Worm (Caenorhabditis elegans): Measurements from ENCODE around the gene srm-3.

The srm-3 gene

ce11 chrIV:9673206-9673605 is 24.4 kb downstream of the srm-3 start:
- no peak for TF ChIP-seq nhr-129 (tag; optimal IDR thresholded peaks at IDR 0.05)
- TF ChIP-seq sma-9 (GFP tag; optimal IDR thresholded peaks at IDR 0.05): peak; percentile 32
- no peak for TF ChIP-seq sma-9 (tag; optimal IDR thresholded peaks at IDR 0.05)
- no peak for TF ChIP-seq zag-1 (tag; optimal IDR thresholded peaks at IDR 0.05)
- peak; percentile 81 for TF ChIP-seq blmp-1 (tag; optimal IDR thresholded peaks at IDR 0.05; ENCODE audit: insufficient read depth)
- no peak for TF ChIP-seq nhr-21 (tag; optimal IDR thresholded peaks at IDR 0.05)
- TF ChIP-seq dmd-4 (tag; optimal IDR thresholded peaks at IDR 0.05): no peak
- peak; percentile 41 for TF ChIP-seq nhr-25 (tag; optimal IDR thresholded peaks at IDR 0.05)
- TF ChIP-seq fos-1 (tag; optimal IDR thresholded peaks at IDR 0.05): no peak

DNA sequence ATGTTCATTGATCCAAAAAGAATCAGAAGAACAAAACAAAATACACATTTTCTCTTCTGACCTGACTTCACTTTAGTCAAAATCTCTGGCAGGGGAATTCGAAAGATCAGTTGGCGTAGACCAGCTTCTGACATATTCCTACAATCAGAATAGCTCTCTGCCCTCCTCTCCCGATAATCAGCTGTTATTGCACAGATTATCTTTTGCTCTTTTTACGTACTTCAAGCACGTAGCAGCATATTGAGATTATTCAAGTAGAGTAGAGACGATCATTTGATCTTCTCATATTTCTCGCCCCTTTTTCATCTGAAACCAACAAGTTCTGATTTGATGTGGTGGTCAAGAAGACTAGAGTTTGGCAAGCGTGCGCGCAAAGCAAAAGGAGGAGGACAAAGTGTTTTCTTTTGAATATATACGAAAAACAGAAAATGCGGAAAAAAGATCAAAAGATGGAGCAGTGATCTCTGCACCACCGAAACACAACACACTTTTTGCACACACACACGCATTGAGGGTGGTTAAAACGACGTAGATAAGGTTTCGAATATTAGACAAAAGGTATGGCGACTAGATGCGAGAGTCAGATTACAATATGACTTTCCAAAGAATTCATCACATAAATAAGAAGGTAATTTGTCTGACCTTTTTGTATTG is 25.0 kb downstream of the srm-3 start:
- no peak for TF ChIP-seq snpc-4 (tag; optimal IDR thresholded peaks at IDR 0.05)
- TF ChIP-seq mdl-1 (tag; optimal IDR thresholded peaks at IDR 0.05): peak in 1 of 2 experiments; percentile 30
- no peak for TF ChIP-seq lsy-2 (tag; optimal IDR thresholded peaks at IDR 0.05)
- TF ChIP-seq egl-27 (tag; optimal IDR thresholded peaks at IDR 0.05): no peak
- TF ChIP-seq alr-1 (tag; optimal IDR thresholded peaks at IDR 0.05): no peak
- TF ChIP-seq ceh-82 (tag; optimal IDR thresholded peaks at IDR 0.05): no peak
- no peak for TF ChIP-seq ama-1 (optimal IDR thresholded peaks at IDR 0.05)
- no peak for TF ChIP-seq nhr-77 (tag; optimal IDR thresholded peaks at IDR 0.05)
- no peak for TF ChIP-seq C34F6.9 (tag; optimal IDR thresholded peaks at IDR 0.05)
- TF ChIP-seq sma-9 (GFP tag; optimal IDR thresholded peaks at IDR 0.05): peak; percentile 60
- TF ChIP-seq sma-9 (tag; optimal IDR thresholded peaks at IDR 0.05): no peak
- no peak for TF ChIP-seq nhr-11 (tag; optimal IDR thresholded peaks at IDR 0.05)
- no peak for TF ChIP-seq lin-39 (tag; optimal IDR thresholded peaks at IDR 0.05)
- TF ChIP-seq fos-1 (tag; optimal IDR thresholded peaks at IDR 0.05): peak; percentile 25
- TF ChIP-seq ztf-1 (GFP tag; conservative IDR thresholded peaks at IDR 0.05): no peak
- TF ChIP-seq lin-13 (GFP tag; optimal IDR thresholded peaks at IDR 0.05): no peak
- no peak for TF ChIP-seq nhr-12 (tag; optimal IDR thresholded peaks at IDR 0.05)
- no peak for TF ChIP-seq peb-1 (tag; optimal IDR thresholded peaks at IDR 0.05)
- no peak for TF ChIP-seq Y55F3AM.14 (GFP tag; optimal IDR thresholded peaks at IDR 0.05)
- TF ChIP-seq sma-3 (GFP tag; optimal IDR thresholded peaks at IDR 0.05): no peak
- no peak for TF ChIP-seq mab-5 (tag; optimal IDR thresholded peaks at IDR 0.05)
- TF ChIP-seq nhr-10 (tag; optimal IDR thresholded peaks at IDR 0.05): no peak
- TF ChIP-seq nhr-129 (tag; optimal IDR thresholded peaks at IDR 0.05): no peak
- TF ChIP-seq elt-1 (tag; optimal IDR thresholded peaks at IDR 0.05): peak; percentile 48
- no peak for TF ChIP-seq F13H6.1 (tag; optimal IDR thresholded peaks at IDR 0.05)
- TF ChIP-seq crh-2 (tag; optimal IDR thresholded peaks at IDR 0.05): peak; percentile 71
- TF ChIP-seq blmp-1 (tag; optimal IDR thresholded peaks at IDR 0.05; ENCODE audit: insufficient read depth): no peak

DNA sequence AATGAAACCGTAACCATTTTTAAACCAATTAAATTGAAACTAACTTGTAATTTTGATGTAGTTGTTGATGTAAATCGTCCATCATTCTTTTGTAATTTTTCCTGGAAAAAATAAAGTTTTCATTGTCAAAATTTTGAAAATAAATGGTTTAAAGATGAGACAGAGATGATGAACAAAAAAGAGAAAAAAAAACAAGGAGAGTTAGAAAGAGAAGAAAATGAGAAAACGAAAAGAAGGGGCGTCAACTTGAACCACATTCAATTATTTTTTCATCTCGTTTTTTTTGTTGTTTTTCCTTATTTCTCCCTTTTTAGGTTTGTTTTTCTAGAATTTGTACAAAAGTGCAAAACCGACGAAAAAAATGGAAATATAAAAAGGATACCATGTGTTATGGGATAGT is 26.8 kb downstream of the srm-3 start, which contains the start of gene nhr-34:
Gene nhr-34, minus strand, starts transcription at position 101 of the 400 bp plus-strand sequence.
- TF ChIP-seq sem-4 (tag; optimal IDR thresholded peaks at IDR 0.05) (no peak), nhr-6 (tag; optimal IDR thresholded peaks at IDR 0.05) (no peak), sma-3 (GFP tag; optimal IDR thresholded peaks at IDR 0.05) (no peak), lin-39 (tag; optimal IDR thresholded peaks at IDR 0.05) (no peak), aly-2 (tag; optimal IDR thresholded peaks at IDR 0.05) (no peak), ztf-1 (GFP tag; conservative IDR thresholded peaks at IDR 0.05) (no peak), ztf-11 (tag; optimal IDR thresholded peaks at IDR 0.05) (no peak), ceh-82 (tag; optimal IDR thresholded peaks at IDR 0.05) (no peak), zag-1 (tag; optimal IDR thresholded peaks at IDR 0.05) (no peak), egl-27 (tag; optimal IDR thresholded peaks at IDR 0.05) (no peak), nhr-77 (tag; optimal IDR thresholded peaks at IDR 0.05) (no peak), blmp-1 (tag; optimal IDR thresholded peaks at IDR 0.05; ENCODE audit: insufficient read depth) (no peak), gmeb-1 (tag; optimal IDR thresholded peaks at IDR 0.05) (no peak), peb-1 (tag; optimal IDR thresholded peaks at IDR 0.05) (no peak), C34F6.9 (tag; optimal IDR thresholded peaks at IDR 0.05) (no peak), nhr-25 (tag; optimal IDR thresholded peaks at IDR 0.05) (no peak), mab-5 (tag; optimal IDR thresholded peaks at IDR 0.05) (no peak), snpc-4 (tag; optimal IDR thresholded peaks at IDR 0.05) (no peak), nhr-10 (tag; optimal IDR thresholded peaks at IDR 0.05) (no peak), skn-1 (tag; optimal IDR thresholded peaks at IDR 0.05) (no peak)

DNA sequence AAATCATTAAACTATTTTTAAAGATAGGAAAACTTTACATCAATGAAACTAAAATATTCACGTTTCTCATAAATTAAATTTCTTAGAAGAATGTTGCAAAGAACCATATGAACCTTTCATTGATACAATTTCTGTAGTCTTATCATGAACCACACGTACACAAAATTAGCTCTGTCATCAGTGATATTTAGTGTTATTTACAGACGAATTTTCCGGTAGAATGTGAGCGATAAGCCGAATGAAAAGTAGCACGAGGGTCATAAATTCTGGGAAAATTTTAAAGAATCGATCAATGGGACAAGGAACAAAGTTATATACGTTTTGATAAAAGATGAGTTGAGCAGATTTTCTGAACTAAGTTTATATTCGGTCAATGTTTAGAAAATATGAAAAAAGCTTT is 27.8 kb downstream of the srm-3 start:
- TF ChIP-seq sma-3 (GFP tag; optimal IDR thresholded peaks at IDR 0.05): no peak
- TF ChIP-seq skn-1 (tag; optimal IDR thresholded peaks at IDR 0.05): no peak
- TF ChIP-seq unc-39 (tag; optimal IDR thresholded peaks at IDR 0.05): no peak
- peak in 1 of 2 experiments; percentile 30 for TF ChIP-seq mdl-1 (tag; optimal IDR thresholded peaks at IDR 0.05)
- no peak for TF ChIP-seq elt-3 (tag; optimal IDR thresholded peaks at IDR 0.05)
- no peak for TF ChIP-seq unc-55 (GFP tag; optimal IDR thresholded peaks at IDR 0.05)
- TF ChIP-seq fos-1 (tag; optimal IDR thresholded peaks at IDR 0.05): peak; percentile 73
- TF ChIP-seq nhr-6 (tag; optimal IDR thresholded peaks at IDR 0.05): no peak
- no peak for TF ChIP-seq egl-27 (tag; optimal IDR thresholded peaks at IDR 0.05)
- no peak for TF ChIP-seq lin-11 (tag; optimal IDR thresholded peaks at IDR 0.05)
- TF ChIP-seq aly-2 (tag; optimal IDR thresholded peaks at IDR 0.05): no peak
- TF ChIP-seq zag-1 (tag; optimal IDR thresholded peaks at IDR 0.05): no peak
- TF ChIP-seq unc-62 (GFP tag; optimal IDR thresholded peaks at IDR 0.05): no peak
- no peak for TF ChIP-seq nhr-12 (tag; optimal IDR thresholded peaks at IDR 0.05)
- TF ChIP-seq F13H6.1 (tag; optimal IDR thresholded peaks at IDR 0.05): peak; percentile 32
- TF ChIP-seq nhr-21 (tag; optimal IDR thresholded peaks at IDR 0.05): no peak
- peak; percentile 71 for TF ChIP-seq crh-2 (tag; optimal IDR thresholded peaks at IDR 0.05)
- peak; percentile 32 for TF ChIP-seq nhr-129 (tag; optimal IDR thresholded peaks at IDR 0.05)
- TF ChIP-seq lin-13 (GFP tag; optimal IDR thresholded peaks at IDR 0.05): no peak
- TF ChIP-seq nhr-237 (tag; optimal IDR thresholded peaks at IDR 0.05): no peak
- TF ChIP-seq sma-9 (GFP tag; optimal IDR thresholded peaks at IDR 0.05): peak; percentile 75
- TF ChIP-seq sma-9 (tag; optimal IDR thresholded peaks at IDR 0.05): no peak
- TF ChIP-seq ama-1 (optimal IDR thresholded peaks at IDR 0.05): no peak
- TF ChIP-seq gmeb-1 (tag; optimal IDR thresholded peaks at IDR 0.05): peak; percentile 13

Measured in whole organism, L2 larva.